Worm (Caenorhabditis elegans) whole organism, early embryonic: ENCODE results near the gene stg-1.

Experiments used
- B0310.2 ChIP-seq: sonication (generic microtip); optimal IDR thresholded peaks from 2 replicates; lab custom pipeline; 2016; ENCODE audit warnings: mild to moderate bottlenecking, missing genetic modification characterization, missing compliant biosample characterization
- F13C5.2 ChIP-seq: sonication (generic microtip); optimal IDR thresholded peaks from 2 replicates; lab custom pipeline; 2017; ENCODE audit warnings: mild to moderate bottlenecking, missing genetic modification characterization, inconsistent platforms, missing compliant biosample characterization
- aly-1 ChIP-seq: sonication (generic microtip); optimal IDR thresholded peaks from 2 replicates; lab custom pipeline; 2016; ENCODE audit warnings: missing genetic modification characterization, missing compliant biosample characterization
- ama-1 ChIP-seq: fragments of 150-350 bp; optimal IDR thresholded peaks from 2 replicates; lab custom pipeline; 2014
- ceh-13 ChIP-seq: fragments of 200-800 bp; sonication (Bioruptor generic); optimal IDR thresholded peaks from 2 replicates; lab custom pipeline; 2018; ENCODE audit warnings: mild to moderate bottlenecking, missing genetic modification characterization, missing compliant biosample characterization
- ceh-36 ChIP-seq: sonication (generic microtip); optimal IDR thresholded peaks from 2 replicates; lab custom pipeline; 2016; ENCODE audit warnings: missing genetic modification characterization, inconsistent platforms, missing compliant biosample characterization
- ets-7 ChIP-seq: sonication (generic microtip); optimal IDR thresholded peaks from 2 replicates; lab custom pipeline; 2016; ENCODE audit warnings: missing genotype, missing genetic modification characterization, missing compliant biosample characterization
- flt-1 ChIP-seq: fragments of 200-800 bp; sonication (Bioruptor generic); IDR thresholded peaks from 2 replicates; pipeline ENCODE4 v1.3.6; 2022; ENCODE audit warnings: missing genetic modification characterization, missing compliant biosample characterization
- hmbx-1 ChIP-seq: sonication (generic microtip); optimal IDR thresholded peaks from 2 replicates; lab custom pipeline; 2016; ENCODE audit warnings: mild to moderate bottlenecking, missing genetic modification characterization, missing compliant biosample characterization
- hmg-4 ChIP-seq: fragments of 200-800 bp; sonication (Bioruptor generic); optimal IDR thresholded peaks from 2 replicates; lab custom pipeline; 2018; ENCODE audit warnings: mild to moderate bottlenecking, missing genetic modification characterization, missing compliant biosample characterization
- hnd-1 ChIP-seq: sonication (generic microtip); optimal IDR thresholded peaks from 2 replicates; lab custom pipeline; 2016; ENCODE audit warnings: missing genetic modification characterization, missing compliant biosample characterization
- pes-1 ChIP-seq: fragments of 200-800 bp; sonication (Bioruptor generic); IDR thresholded peaks from 2 replicates; pipeline ENCODE4 v1.3.6; 2022; ENCODE audit warnings: missing genetic modification reagents, missing genetic modification characterization, missing compliant biosample characterization
- scrt-1 ChIP-seq: fragments of 200-800 bp; sonication (Bioruptor generic); IDR thresholded peaks from 2 replicates; pipeline ENCODE4 v1.3.6; 2022; ENCODE audit warnings: missing genetic modification characterization, missing compliant biosample characterization
- sea-1 ChIP-seq: fragments of 200-800 bp; sonication (Bioruptor generic); conservative IDR thresholded peaks from 2 replicates; pipeline ENCODE4 v1.3.6; 2022; ENCODE audit warnings: missing genetic modification characterization, missing compliant biosample characterization
- tbx-11 ChIP-seq: fragments of 200-800 bp; sonication (Bioruptor generic); IDR thresholded peaks from 2 replicates; pipeline ENCODE4 v1.3.6; 2022; ENCODE audit warnings: missing genetic modification characterization, missing compliant biosample characterization
- tbx-37 ChIP-seq: fragments of 200-800 bp; sonication (Bioruptor generic); conservative IDR thresholded peaks from 2 replicates; pipeline ENCODE4 v1.3.6; 2022; ENCODE audit warnings: missing genetic modification reagents, missing genetic modification characterization, missing compliant biosample characterization
- tra-4 ChIP-seq: sonication (generic microtip); optimal IDR thresholded peaks from 2 replicates; lab custom pipeline; 2017; ENCODE audit warnings: missing genetic modification characterization, missing compliant biosample characterization

The stg-1 gene

DNA sequence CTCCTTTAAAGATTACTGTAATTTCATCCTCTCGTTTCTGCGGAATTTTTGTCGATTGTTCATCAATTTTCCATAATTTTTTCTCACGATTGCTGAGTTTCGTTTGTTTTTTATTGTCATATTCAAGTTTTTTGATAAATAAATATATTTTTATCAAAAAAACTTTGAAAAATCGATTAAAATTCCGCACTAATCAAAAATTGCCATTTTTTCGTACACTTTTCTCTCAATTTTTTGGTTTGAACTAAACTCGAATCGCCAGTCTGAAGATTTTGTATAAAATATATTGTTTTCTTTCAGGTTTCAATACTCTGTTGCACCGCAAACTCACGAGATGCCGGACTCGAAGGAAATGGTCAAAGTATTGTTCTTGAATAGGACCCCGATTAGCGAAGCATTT, 19.6 kb downstream of the stg-1 start, which contains the start of gene ogr-2:
Gene ogr-2 (plus strand): TSS at position 301 of the 400 bp plus-strand sequence.
- TF ChIP-seq sea-1 (GFP tag; lab: Robert Waterston, UW) (no peak), tbx-11 (GFP tag; lab: Robert Waterston, UW) (no peak), flt-1 (GFP tag; lab: Robert Waterston, UW) (no peak), ceh-36 (tag; lab: Kevin White, UChicago) (no peak), hmbx-1 (tag; lab: Kevin White, UChicago) (no peak)

DNA sequence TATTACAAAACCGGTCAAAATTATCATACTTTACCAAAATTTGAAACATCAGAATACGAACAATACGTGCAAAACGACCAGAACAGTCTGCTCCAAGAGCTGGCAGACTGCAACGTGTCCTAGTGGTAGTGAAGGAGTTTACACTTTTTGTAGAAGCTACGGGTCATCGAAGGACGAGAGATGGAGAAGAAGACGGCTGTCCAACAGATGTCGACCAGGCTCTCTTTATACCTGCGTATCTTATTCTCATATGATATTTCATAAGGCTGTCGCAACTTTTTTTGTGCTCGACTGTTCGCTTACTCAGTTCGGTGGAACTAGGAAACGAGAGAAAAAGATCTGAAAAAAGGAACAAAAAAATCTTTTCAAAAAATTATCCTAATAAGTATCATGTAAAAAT, 20.7 kb downstream of the stg-1 start, which contains the start of gene let-268:
Gene let-268 (minus strand): TSS at position 182 of the 400 bp plus-strand sequence.
- TF ChIP-seq aly-1 (no peak), ceh-13 (GFP tag; lab: Kevin White, UChicago) (no peak), tra-4 (tag; lab: Kevin White, UChicago) (no peak), hmbx-1 (tag; lab: Kevin White, UChicago) (no peak), F13C5.2 (no peak), tbx-11 (GFP tag; lab: Robert Waterston, UW) (no peak)

DNA sequence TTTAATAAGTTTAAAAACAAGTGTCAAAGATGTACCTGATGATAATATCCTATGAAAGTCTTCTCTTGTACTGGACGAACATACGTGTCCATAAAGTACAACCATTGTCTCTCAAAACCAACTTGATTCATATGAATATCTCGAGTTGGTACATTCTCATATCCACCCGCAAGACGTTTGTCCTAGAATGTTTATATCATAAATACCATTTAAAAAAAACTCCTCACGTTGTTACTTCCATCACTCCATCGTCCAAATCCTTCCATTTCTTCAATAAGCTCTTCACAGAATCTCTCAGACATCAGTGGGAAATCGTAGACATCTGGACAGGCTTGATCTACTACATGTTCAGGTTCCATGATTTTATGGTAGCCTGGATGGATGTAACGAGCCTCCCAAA, 25.0 kb downstream of the stg-1 start:
- TF ChIP-seq ets-7 (tag; lab: Kevin White, UChicago) (no peak), ceh-13 (GFP tag; lab: Kevin White, UChicago) (no peak), ama-1 (lab: Kevin White, UChicago) (no peak), hmg-4 (GFP tag; lab: Kevin White, UChicago) (no peak), aly-1 (no peak), hnd-1 (tag; lab: Kevin White, UChicago) (no peak), tbx-11 (GFP tag; lab: Robert Waterston, UW) (no peak), hmbx-1 (tag; lab: Kevin White, UChicago) (no peak), ceh-36 (tag; lab: Kevin White, UChicago) (no peak), B0310.2 (tag; lab: Kevin White, UChicago) (no peak), scrt-1 (GFP tag; lab: Robert Waterston, UW) (no peak), sea-1 (GFP tag; lab: Robert Waterston, UW) (no peak), flt-1 (GFP tag; lab: Robert Waterston, UW) (no peak), tra-4 (tag; lab: Kevin White, UChicago) (no peak), F13C5.2 (no peak), tbx-37 (no peak)

DNA sequence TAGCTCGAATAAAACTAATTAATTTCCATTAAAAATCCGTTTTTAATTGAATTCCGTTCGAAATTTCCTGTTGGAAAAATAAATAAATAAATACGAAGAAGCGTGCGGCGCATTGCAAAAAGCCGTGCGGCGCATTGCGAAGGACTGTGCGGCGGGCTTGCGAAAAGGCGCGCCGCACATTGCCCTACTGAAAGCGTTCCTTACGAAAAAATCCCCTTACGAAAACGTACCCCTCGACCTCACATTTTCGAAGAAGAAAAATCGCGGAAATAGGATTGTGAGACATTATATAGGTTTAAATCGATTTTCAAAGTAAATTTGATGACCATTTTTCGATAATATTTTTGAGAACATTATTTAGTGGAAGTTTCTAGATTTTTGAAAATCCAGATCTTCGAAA, 25.7 kb downstream of the stg-1 start:
- peak; percentile 81 for TF ChIP-seq pes-1 (GFP tag; lab: Robert Waterston, UW)
- TF ChIP-seq scrt-1 (GFP tag; lab: Robert Waterston, UW), result peak; percentile 66; the same call in 1 of the 2 replicates
- peak; percentile 49; the same call in 1 of the 2 replicates for TF ChIP-seq tbx-37
- TF ChIP-seq sea-1 (GFP tag; lab: Robert Waterston, UW), result peak; percentile 63; the same call in 1 of the 2 replicates
- TF ChIP-seq tbx-11 (GFP tag; lab: Robert Waterston, UW), result peak; percentile 77; the same call in 1 of the 2 replicates

DNA sequence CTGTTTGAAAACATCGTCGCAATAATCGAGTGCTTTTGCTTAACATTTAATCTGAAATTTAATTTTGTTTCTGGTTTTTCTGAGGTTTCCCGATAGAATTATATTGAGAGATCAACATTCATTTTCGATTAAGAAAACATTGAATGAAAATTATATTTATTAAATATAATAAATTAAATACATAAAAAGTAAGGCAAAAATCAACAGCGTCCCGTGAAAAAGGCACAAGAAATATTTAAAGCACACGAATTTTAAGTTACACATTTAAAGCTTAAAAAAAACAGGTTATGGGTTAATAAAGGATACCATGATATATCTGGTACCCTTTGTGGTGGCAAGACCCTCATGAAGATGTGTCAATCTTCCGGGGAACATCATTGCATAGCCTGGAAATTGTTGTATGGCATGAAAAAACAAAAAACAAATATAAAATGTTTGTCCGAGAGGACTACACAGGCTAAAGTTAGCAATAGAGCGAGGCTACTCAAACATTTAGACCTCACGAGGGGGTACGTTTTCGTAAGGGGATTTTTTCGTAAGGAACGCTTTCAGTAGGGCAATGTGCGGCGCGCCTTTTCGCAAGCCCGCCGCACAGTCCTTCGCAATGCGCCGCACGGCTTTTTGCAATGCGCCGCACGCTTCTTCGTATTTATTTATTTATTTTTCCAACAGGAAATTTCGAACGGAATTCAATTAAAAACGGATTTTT, 27.1 kb downstream of the stg-1 start, which contains the start of gene mtcu-2:
Gene mtcu-2 (minus strand): TSS at position 51 of the 709 bp plus-strand sequence.
- TF ChIP-seq tbx-11 (GFP tag; lab: Robert Waterston, UW) (peak; percentile 79), sea-1 (GFP tag; lab: Robert Waterston, UW) (peak; percentile 94), F13C5.2 (peak; percentile 39), scrt-1 (GFP tag; lab: Robert Waterston, UW) (peak; percentile 81), flt-1 (GFP tag; lab: Robert Waterston, UW) (peak; percentile 76), tbx-37 (peak; percentile 85), pes-1 (GFP tag; lab: Robert Waterston, UW) (peak; percentile 91)

DNA sequence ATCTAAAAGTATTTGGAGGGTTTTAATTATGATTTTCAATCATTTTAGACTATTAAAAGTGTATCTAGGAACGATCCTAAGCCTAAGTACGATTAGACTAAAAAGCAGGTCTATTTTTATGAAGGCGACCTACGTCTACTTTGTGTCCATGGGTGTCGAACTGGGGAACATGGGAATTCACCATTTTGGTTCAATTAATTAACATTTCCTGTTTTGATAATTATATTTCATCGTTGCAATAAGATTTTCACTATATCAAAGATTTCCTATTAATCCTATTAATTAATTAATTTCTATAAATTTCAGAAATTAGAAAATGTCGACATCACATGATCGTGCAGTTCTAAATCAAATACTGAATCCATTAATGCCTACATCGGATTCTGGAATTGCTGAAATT, 30.6 kb downstream of the stg-1 start, which contains the start of gene ttc-36:
Gene ttc-36 (plus strand): TSS at position 301 of the 400 bp plus-strand sequence.
- no peak for TF ChIP-seq ama-1 (lab: Kevin White, UChicago)
- no peak for TF ChIP-seq F13C5.2
- TF ChIP-seq hnd-1 (tag; lab: Kevin White, UChicago), result no peak
- TF ChIP-seq tbx-37, result no peak
- TF ChIP-seq pes-1 (GFP tag; lab: Robert Waterston, UW), result no peak
- no peak for TF ChIP-seq sea-1 (GFP tag; lab: Robert Waterston, UW)
- TF ChIP-seq ets-7 (tag; lab: Kevin White, UChicago), result no peak
- no peak for TF ChIP-seq hmbx-1 (tag; lab: Kevin White, UChicago)
- TF ChIP-seq tbx-11 (GFP tag; lab: Robert Waterston, UW), result no peak

DNA sequence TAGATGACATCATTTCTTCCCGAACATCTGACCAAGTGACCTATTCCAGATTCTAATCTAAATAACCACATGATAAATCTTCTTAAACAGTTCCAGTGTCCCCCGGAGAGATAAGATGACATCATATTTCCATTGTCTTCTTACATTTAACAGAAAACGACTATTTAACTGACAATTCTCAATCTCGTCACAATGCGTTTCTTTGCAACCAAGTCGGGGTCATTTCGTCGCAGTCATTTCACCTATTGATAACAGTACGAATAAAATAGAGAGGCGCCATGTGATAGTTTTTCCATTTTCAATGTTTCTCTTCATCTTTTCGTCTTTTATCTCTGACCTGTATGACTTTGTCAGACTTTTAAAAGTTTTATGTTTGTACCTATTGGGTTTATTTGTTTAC, 31.4 kb downstream of the stg-1 start:
- TF ChIP-seq scrt-1 (GFP tag; lab: Robert Waterston, UW) (no peak), ets-7 (tag; lab: Kevin White, UChicago) (no peak), ceh-13 (GFP tag; lab: Kevin White, UChicago) (no peak), ceh-36 (tag; lab: Kevin White, UChicago) (no peak)

DNA sequence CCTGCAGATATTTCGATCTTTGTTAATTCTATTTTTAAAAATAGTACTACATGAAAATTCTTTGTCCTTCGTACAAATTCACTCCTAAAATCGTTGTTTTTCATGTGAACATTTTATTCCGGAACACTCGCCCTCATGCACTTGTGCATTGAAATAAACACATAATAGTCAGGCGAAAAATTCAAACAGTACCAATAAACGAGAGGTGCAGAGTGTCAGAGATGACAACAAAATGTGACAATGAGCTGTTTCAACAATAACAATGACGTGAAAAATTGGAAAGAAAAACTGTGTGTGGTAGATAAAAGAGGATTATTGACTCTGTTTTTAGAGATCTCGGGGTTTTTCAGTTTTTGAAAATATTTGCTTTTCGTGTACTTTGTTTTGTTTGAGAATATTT, 32.3 kb downstream of the stg-1 start, which contains the start of gene F52H3.6:
Gene F52H3.6 (minus strand): TSS at position 228 of the 400 bp plus-strand sequence.
- TF ChIP-seq sea-1 (GFP tag; lab: Robert Waterston, UW) (no peak), aly-1 (no peak), ceh-36 (tag; lab: Kevin White, UChicago) (no peak), hnd-1 (tag; lab: Kevin White, UChicago) (no peak), flt-1 (GFP tag; lab: Robert Waterston, UW) (no peak), pes-1 (GFP tag; lab: Robert Waterston, UW) (no peak), tbx-11 (GFP tag; lab: Robert Waterston, UW) (no peak), tra-4 (tag; lab: Kevin White, UChicago) (no peak), tbx-37 (no peak), ceh-13 (GFP tag; lab: Kevin White, UChicago) (no peak), F13C5.2 (no peak), ama-1 (lab: Kevin White, UChicago) (no peak)
